Fruit fly (Drosophila melanogaster): Measurements from ENCODE around the gene Prps.
A peak's percentile ranks its signal among the peaks of the same experiment; 100 is the strongest.

Prps gene

DNA sequence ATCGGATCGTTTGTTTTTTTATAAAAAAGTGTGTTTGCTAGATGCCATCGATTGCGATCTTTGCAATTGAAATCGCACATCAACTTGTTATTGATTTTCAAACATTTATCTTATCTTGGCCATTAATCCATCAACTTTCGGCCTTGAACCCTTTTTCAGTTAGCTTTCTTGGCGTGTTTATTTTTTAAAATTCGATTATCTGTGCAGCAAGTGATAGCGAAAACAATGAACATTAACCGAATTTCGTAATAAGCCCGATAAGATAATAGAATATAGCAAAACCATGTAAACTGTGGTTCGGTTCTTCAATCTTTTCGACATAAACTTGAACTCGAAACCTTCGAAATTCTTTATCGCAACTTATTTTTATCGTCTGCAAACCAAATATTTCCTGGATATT is 22.2 kb downstream of the Prps start:
- no peak for TF ChIP-seq GATAd (GFP tag; optimal IDR thresholded peaks at IDR 0.05)
- no peak for TF ChIP-seq sv (GFP tag; optimal IDR thresholded peaks at IDR 0.05)
- no peak for TF ChIP-seq dl (GFP tag; optimal IDR thresholded peaks at IDR 0.05; ENCODE audit: insufficient read depth in 1 of 2, partially characterized antibody in 2 of 2)
- TF ChIP-seq woc (GFP tag; optimal IDR thresholded peaks at IDR 0.05), result no peak
- TF ChIP-seq Vsx2 (GFP tag; optimal IDR thresholded peaks at IDR 0.05; ENCODE audit: partially characterized antibody), result no peak
- no peak for TF ChIP-seq HLH106 (tag; optimal IDR thresholded peaks at IDR 0.05)
- no peak for TF ChIP-seq jim (GFP tag; optimal IDR thresholded peaks at IDR 0.05)
- no peak for TF ChIP-seq Dif (GFP tag; optimal IDR thresholded peaks at IDR 0.05; ENCODE audit: partially characterized antibody)
- no peak for TF ChIP-seq lola (GFP tag; optimal IDR thresholded peaks at IDR 0.05)
- TF ChIP-seq h (GFP tag; optimal IDR thresholded peaks at IDR 0.05), result no peak
- no peak for TF ChIP-seq Rel (GFP tag; optimal IDR thresholded peaks at IDR 0.05)
- no peak for TF ChIP-seq Rel (tag; optimal IDR thresholded peaks at IDR 0.05)
- TF ChIP-seq Hnf4 (GFP tag; optimal IDR thresholded peaks at IDR 0.05), result no peak
- no peak for TF ChIP-seq usp (GFP tag; optimal IDR thresholded peaks at IDR 0.05)
- no peak for TF ChIP-seq CrebA (GFP tag; optimal IDR thresholded peaks at IDR 0.05; ENCODE audit: borderline replicate concordance)

DNA sequence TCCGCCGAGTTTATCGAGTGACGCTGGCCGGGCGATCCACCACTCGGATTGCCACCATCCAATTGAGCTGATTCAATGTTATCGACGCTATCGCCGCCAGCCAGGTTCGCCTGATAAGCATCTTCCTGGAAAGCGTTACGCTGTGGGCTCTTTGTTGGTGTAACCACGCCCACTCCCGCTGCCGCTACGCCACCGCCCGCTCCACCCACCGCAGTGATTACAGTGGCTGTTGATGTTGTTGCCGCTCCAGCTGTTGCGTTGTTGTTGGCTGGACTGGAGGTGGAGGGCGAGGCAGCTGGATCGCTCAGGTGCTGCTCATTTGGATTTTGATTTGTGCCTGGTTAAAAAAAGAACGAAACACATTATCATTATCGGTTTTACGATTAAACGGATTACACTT is 25.1 kb downstream of the Prps start:
- TF ChIP-seq Vsx2 (GFP tag; optimal IDR thresholded peaks at IDR 0.05; ENCODE audit: partially characterized antibody), result no peak
- peak; percentile 5 for TF ChIP-seq br (GFP tag; optimal IDR thresholded peaks at IDR 0.05)

DNA sequence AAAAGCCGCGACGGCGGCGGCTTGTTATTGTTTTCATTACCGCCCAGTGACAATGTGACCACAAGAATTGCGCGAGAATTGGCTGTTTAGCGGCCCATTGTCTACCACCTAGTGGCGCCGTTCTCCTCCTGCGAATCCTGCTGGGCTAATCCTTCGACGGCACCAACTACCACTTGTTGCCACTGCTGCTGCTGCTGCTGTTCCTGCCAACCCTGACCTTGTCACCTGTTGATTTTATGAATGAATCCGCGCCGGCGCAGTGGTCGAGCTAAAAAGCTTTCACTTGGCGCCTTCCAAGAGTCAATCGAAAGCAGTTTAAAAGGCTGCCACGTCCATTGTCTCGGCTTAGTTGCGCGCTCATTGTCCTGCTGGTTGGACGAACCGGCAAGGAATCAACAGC is 52.7 kb downstream of the Prps start, which contains the start of gene CNMaR:
CNMaR (plus strand) TSS at position 348 of the 400 bp plus-strand sequence.
- TF ChIP-seq Mio (GFP tag; optimal IDR thresholded peaks at IDR 0.05) (no peak), Hnf4 (GFP tag; optimal IDR thresholded peaks at IDR 0.05) (no peak), OdsH (GFP tag; optimal IDR thresholded peaks at IDR 0.05) (no peak), pan (optimal IDR thresholded peaks at IDR 0.05) (no peak), Dfd (GFP tag; optimal IDR thresholded peaks at IDR 0.05) (no peak), ey (GFP tag; optimal IDR thresholded peaks at IDR 0.05) (no peak)

DNA sequence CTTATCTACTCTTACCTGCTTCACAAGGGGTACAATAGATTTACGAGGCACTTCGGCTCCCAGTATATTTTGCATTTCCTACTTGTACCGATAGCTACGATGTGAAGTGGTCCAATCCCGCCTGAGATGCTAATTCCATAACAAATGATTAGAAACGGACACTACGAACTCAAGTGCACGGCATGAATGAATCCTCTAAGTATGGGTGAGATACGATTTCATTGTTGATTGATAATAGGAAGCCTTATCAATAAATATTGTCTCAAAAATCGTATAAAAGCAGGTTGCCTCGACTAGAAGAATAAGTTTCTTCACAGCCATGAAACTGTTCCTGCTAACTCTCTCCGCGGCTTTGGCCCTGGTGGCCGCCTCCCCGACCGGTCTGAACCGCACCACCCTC is 55.8 kb downstream of the Prps start, which contains the start of gene CG18180:
CG18180 (plus strand) TSS at position 301 of the 400 bp plus-strand sequence.
- TF ChIP-seq Hr83 (GFP tag; optimal IDR thresholded peaks at IDR 0.05; ENCODE audit: poor library complexity, severe bottlenecking) (no peak), Rel (GFP tag; optimal IDR thresholded peaks at IDR 0.05) (no peak), Rel (tag; optimal IDR thresholded peaks at IDR 0.05) (no peak), OdsH (GFP tag; optimal IDR thresholded peaks at IDR 0.05) (no peak), CG32264 (GFP tag; optimal IDR thresholded peaks at IDR 0.05) (no peak), Hnf4 (GFP tag; optimal IDR thresholded peaks at IDR 0.05) (no peak), Mio (GFP tag; optimal IDR thresholded peaks at IDR 0.05) (no peak), usp (GFP tag; optimal IDR thresholded peaks at IDR 0.05) (no peak), Myc (optimal IDR thresholded peaks at IDR 0.05) (no peak), h (GFP tag; optimal IDR thresholded peaks at IDR 0.05) (no peak), tai (GFP tag; optimal IDR thresholded peaks at IDR 0.05) (no peak), dsf (GFP tag; optimal IDR thresholded peaks at IDR 0.05; ENCODE audit: borderline replicate concordance) (no peak), dl (GFP tag; optimal IDR thresholded peaks at IDR 0.05; ENCODE audit: insufficient read depth in 1 of 2, partially characterized antibody in 2 of 2) (no peak), fru (GFP tag; optimal IDR thresholded peaks at IDR 0.05) (no peak), Sp1 (GFP tag; optimal IDR thresholded peaks at IDR 0.05) (no peak), foxo (GFP tag; optimal IDR thresholded peaks at IDR 0.05) (no peak), sage (GFP tag; optimal IDR thresholded peaks at IDR 0.05) (no peak), N (GFP tag; optimal IDR thresholded peaks at IDR 0.05) (no peak), br (GFP tag; optimal IDR thresholded peaks at IDR 0.05) (no peak), Vsx2 (GFP tag; optimal IDR thresholded peaks at IDR 0.05; ENCODE audit: partially characterized antibody) (no peak), rgr (GFP tag; optimal IDR thresholded peaks at IDR 0.05) (no peak)

DNA sequence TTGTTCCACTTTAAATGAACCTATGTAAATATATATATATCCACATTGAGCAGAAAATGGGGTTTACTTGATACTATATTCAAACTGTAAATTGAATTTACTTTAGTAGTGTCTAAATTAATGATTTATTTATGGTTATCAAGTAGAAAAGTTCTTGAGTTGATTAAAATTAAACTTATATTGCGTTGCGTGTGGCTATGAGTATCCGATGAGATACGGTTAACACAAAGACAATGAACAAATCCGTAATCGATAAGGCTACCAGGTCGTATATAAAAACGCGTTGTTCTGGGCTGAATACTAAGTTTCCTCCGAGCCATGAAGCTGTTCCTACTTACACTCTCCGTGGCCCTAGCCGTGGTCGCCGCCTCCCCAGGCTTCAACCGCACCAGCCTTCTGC is 57.5 kb downstream of the Prps start, which contains the start of gene CG18179:
CG18179 (plus strand) TSS at position 301 of the 400 bp plus-strand sequence.
- TF ChIP-seq dl (GFP tag; optimal IDR thresholded peaks at IDR 0.05; ENCODE audit: insufficient read depth in 1 of 2, partially characterized antibody in 2 of 2) (no peak), rgr (GFP tag; optimal IDR thresholded peaks at IDR 0.05) (no peak), Hnf4 (GFP tag; optimal IDR thresholded peaks at IDR 0.05) (no peak), tai (GFP tag; optimal IDR thresholded peaks at IDR 0.05) (no peak), Dif (GFP tag; optimal IDR thresholded peaks at IDR 0.05; ENCODE audit: partially characterized antibody) (no peak), h (GFP tag; optimal IDR thresholded peaks at IDR 0.05) (no peak), br (GFP tag; optimal IDR thresholded peaks at IDR 0.05) (no peak), lola (GFP tag; optimal IDR thresholded peaks at IDR 0.05) (no peak), usp (GFP tag; optimal IDR thresholded peaks at IDR 0.05) (no peak), OdsH (GFP tag; optimal IDR thresholded peaks at IDR 0.05) (no peak), Sp1 (GFP tag; optimal IDR thresholded peaks at IDR 0.05) (no peak)
